Worm (Caenorhabditis elegans) whole organism, late embryonic: ENCODE measurements around the gene cpsf-1.
A peak's percentile ranks its signal among the peaks of the same experiment; 100 is the strongest.

ENCODE experiments used
- C08G9.2 ChIP-seq: sonication (generic microtip); optimal IDR thresholded peaks from 2 replicates; lab custom pipeline; 2016; ENCODE audit warnings: mild to moderate bottlenecking, missing genetic modification characterization, moderate library complexity, missing compliant biosample characterization
- C38D4.7 ChIP-seq: fragments of 200-800 bp; sonication (Bioruptor generic); optimal IDR thresholded peaks from 2 replicates; lab custom pipeline; 2018; ENCODE audit warnings: mild to moderate bottlenecking, missing genetic modification characterization, moderate library complexity, missing compliant biosample characterization
- F13H6.1 ChIP-seq: sonication (generic microtip); optimal IDR thresholded peaks from 2 replicates; lab custom pipeline; 2016; ENCODE audit warnings: missing genetic modification characterization, missing compliant biosample characterization
- K02D7.2 ChIP-seq: sonication (generic microtip); optimal IDR thresholded peaks from 2 replicates; lab custom pipeline; 2017; ENCODE audit warnings: mild to moderate bottlenecking, missing genetic modification characterization, missing compliant biosample characterization
- ahr-1 ChIP-seq: sonication (generic microtip); optimal IDR thresholded peaks from 2 replicates; lab custom pipeline; 2016; ENCODE audit warnings: missing genetic modification characterization, missing compliant biosample characterization
- ceh-14 ChIP-seq: sonication (generic microtip); optimal IDR thresholded peaks from 2 replicates; lab custom pipeline; 2016; ENCODE audit warnings: missing genotype, missing genetic modification characterization, missing compliant biosample characterization
- ceh-18 ChIP-seq: sonication (generic microtip); optimal IDR thresholded peaks from 2 replicates; lab custom pipeline; 2016; ENCODE audit warnings: missing genetic modification characterization, missing compliant biosample characterization
- ceh-19 ChIP-seq: fragments of 200-800 bp; sonication (Bioruptor generic); optimal IDR thresholded peaks from 2 replicates; lab custom pipeline; 2018; ENCODE audit warnings: mild to moderate bottlenecking, missing genetic modification characterization, missing compliant biosample characterization
- ceh-2 ChIP-seq: sonication (generic microtip); optimal IDR thresholded peaks from 2 replicates; lab custom pipeline; 2016; ENCODE audit warnings: missing genotype, missing genetic modification characterization, missing compliant biosample characterization
- ceh-24 ChIP-seq: sonication (generic microtip); optimal IDR thresholded peaks from 2 replicates; lab custom pipeline; 2016; ENCODE audit warnings: mild to moderate bottlenecking, missing genetic modification characterization, missing compliant biosample characterization
- ceh-31 ChIP-seq: sonication (generic microtip); optimal IDR thresholded peaks from 2 replicates; lab custom pipeline; 2016; ENCODE audit warnings: missing genetic modification characterization, missing compliant biosample characterization
- ceh-34 ChIP-seq: sonication (generic microtip); optimal IDR thresholded peaks from 2 replicates; lab custom pipeline; 2016; ENCODE audit warnings: mild to moderate bottlenecking, missing genetic modification characterization, missing compliant biosample characterization
- ceh-48 ChIP-seq: sonication (generic microtip); optimal IDR thresholded peaks from 2 replicates; lab custom pipeline; 2016; ENCODE audit warnings: missing genetic modification characterization, inconsistent platforms, missing compliant biosample characterization
- che-1 ChIP-seq: sonication (generic microtip); optimal IDR thresholded peaks from 2 replicates; lab custom pipeline; 2016; ENCODE audit warnings: mild to moderate bottlenecking, missing genetic modification characterization, missing compliant biosample characterization
- dmd-4 ChIP-seq: sonication (generic microtip); optimal IDR thresholded peaks from 2 replicates; lab custom pipeline; 2016; ENCODE audit warnings: borderline replicate concordance, missing genetic modification characterization, missing compliant biosample characterization
- dve-1 ChIP-seq: sonication (generic microtip); optimal IDR thresholded peaks from 2 replicates; lab custom pipeline; 2017; ENCODE audit warnings: antibody characterized with exemption, mild to moderate bottlenecking, missing genetic modification characterization, missing compliant biosample characterization
- elt-2 ChIP-seq: sonication (generic microtip); optimal IDR thresholded peaks from 2 replicates; lab custom pipeline; 2016; ENCODE audit warnings: missing genetic modification reagents, missing genetic modification characterization, missing compliant biosample characterization
- ets-4 ChIP-seq: sonication (generic microtip); optimal IDR thresholded peaks from 2 replicates; lab custom pipeline; 2016; ENCODE audit warnings: missing genetic modification characterization, missing compliant biosample characterization
- eyg-1 ChIP-seq: sonication (generic microtip); optimal IDR thresholded peaks from 2 replicates; lab custom pipeline; 2016; ENCODE audit warnings: missing genotype, missing genetic modification characterization, missing compliant biosample characterization
- fax-1 ChIP-seq: sonication (generic microtip); optimal IDR thresholded peaks from 2 replicates; lab custom pipeline; 2016; ENCODE audit warnings: missing genotype, missing genetic modification characterization, missing compliant biosample characterization
- fkh-10 ChIP-seq: fragments of 150-350 bp; optimal IDR thresholded peaks from 2 replicates; lab custom pipeline; 2014; ENCODE audit warnings: missing biosample characterization, missing genetic modification reagents, missing genetic modification characterization
- fkh-6 ChIP-seq: sonication (generic microtip); optimal IDR thresholded peaks from 2 replicates; lab custom pipeline; 2016; ENCODE audit warnings: missing genetic modification characterization, missing compliant biosample characterization
- gmeb-2 ChIP-seq: sonication (generic microtip); optimal IDR thresholded peaks from 2 replicates; lab custom pipeline; 2016; ENCODE audit warnings: missing genetic modification characterization, inconsistent platforms, missing compliant biosample characterization
- hlh-15 ChIP-seq: sonication (generic microtip); optimal IDR thresholded peaks from 2 replicates; lab custom pipeline; 2016; ENCODE audit warnings: missing genetic modification characterization, missing compliant biosample characterization
- hlh-6 ChIP-seq: sonication (generic microtip); optimal IDR thresholded peaks from 2 replicates; lab custom pipeline; 2016; ENCODE audit warnings: missing genotype, missing genetic modification characterization, missing compliant biosample characterization
- hlh-8 ChIP-seq: sonication (generic microtip); optimal IDR thresholded peaks from 2 replicates; lab custom pipeline; 2016; ENCODE audit warnings: missing genotype, missing genetic modification characterization, missing compliant biosample characterization
- lim-6 ChIP-seq: sonication (generic microtip); optimal IDR thresholded peaks from 2 replicates; lab custom pipeline; 2016; ENCODE audit warnings: missing genetic modification characterization, missing compliant biosample characterization
- lin-11 ChIP-seq: fragments of 200-800 bp; sonication (Bioruptor generic); optimal IDR thresholded peaks from 2 replicates; lab custom pipeline; 2018; ENCODE audit warnings: mild to moderate bottlenecking, missing genetic modification characterization, missing compliant biosample characterization
- madf-2 ChIP-seq: sonication (generic microtip); optimal IDR thresholded peaks from 2 replicates; lab custom pipeline; 2017; ENCODE audit warnings: missing genetic modification characterization, missing compliant biosample characterization
- mec-3 ChIP-seq: sonication (generic microtip); optimal IDR thresholded peaks from 2 replicates; lab custom pipeline; 2016; ENCODE audit warnings: borderline replicate concordance, missing genetic modification characterization, missing compliant biosample characterization
- nfya-1 ChIP-seq: sonication (generic microtip); optimal IDR thresholded peaks from 2 replicates; lab custom pipeline; 2017; ENCODE audit warnings: missing genetic modification characterization, mild to moderate bottlenecking, missing compliant biosample characterization, antibody characterized with exemption, moderate library complexity
- npax-4 ChIP-seq: sonication (generic microtip); optimal IDR thresholded peaks from 2 replicates; lab custom pipeline; 2016; ENCODE audit warnings: missing genetic modification characterization, missing compliant biosample characterization
- pag-3 ChIP-seq: sonication (generic microtip); optimal IDR thresholded peaks from 2 replicates; lab custom pipeline; 2016; ENCODE audit warnings: missing compliant biosample characterization, missing genetic modification characterization, borderline replicate concordance
- pha-2 ChIP-seq: sonication (generic microtip); optimal IDR thresholded peaks from 2 replicates; lab custom pipeline; 2017; ENCODE audit warnings: mild to moderate bottlenecking, missing genetic modification characterization, missing compliant biosample characterization
- pqm-1 ChIP-seq: sonication (generic microtip); optimal IDR thresholded peaks from 2 replicates; lab custom pipeline; 2016; ENCODE audit warnings: missing genetic modification characterization, missing compliant biosample characterization
- pros-1 ChIP-seq: fragments of 150-350 bp; optimal IDR thresholded peaks from 2 replicates; lab custom pipeline; 2014; ENCODE audit warnings: missing biosample characterization, missing genetic modification reagents, missing genetic modification characterization
- rnt-1 ChIP-seq: sonication (generic microtip); optimal IDR thresholded peaks from 2 replicates; lab custom pipeline; 2016; ENCODE audit warnings: missing genetic modification characterization, missing compliant biosample characterization
- sox-2 ChIP-seq: fragments of 200-800 bp; sonication (Bioruptor generic); IDR thresholded peaks from 2 replicates; pipeline ENCODE4 v1.3.6; 2022; ENCODE audit warnings: missing genetic modification reagents, missing genetic modification characterization, missing compliant biosample characterization
- sox-4 ChIP-seq: sonication (generic microtip); optimal IDR thresholded peaks from 2 replicates; lab custom pipeline; 2017; ENCODE audit warnings: mild to moderate bottlenecking, missing genetic modification characterization, inconsistent platforms, missing compliant biosample characterization
- syd-9 ChIP-seq: sonication (generic microtip); optimal IDR thresholded peaks from 2 replicates; lab custom pipeline; 2016; ENCODE audit warnings: mild to moderate bottlenecking, missing genetic modification characterization, moderate library complexity, missing compliant biosample characterization
- tbx-2 ChIP-seq: sonication (generic microtip); optimal IDR thresholded peaks from 2 replicates; lab custom pipeline; 2016; ENCODE audit warnings: missing genetic modification characterization, missing compliant biosample characterization
- tbx-7 ChIP-seq: sonication (generic microtip); optimal IDR thresholded peaks from 2 replicates; lab custom pipeline; 2016; ENCODE audit warnings: missing genotype, missing genetic modification characterization, missing compliant biosample characterization
- ttx-3 ChIP-seq: sonication (generic microtip); optimal IDR thresholded peaks from 2 replicates; lab custom pipeline; 2016; ENCODE audit warnings: missing genetic modification reagents, missing genetic modification characterization, missing compliant biosample characterization
- unc-3 ChIP-seq, 2 experiments: fragments of 200-800 bp in 1 of 2; sonication (Bioruptor generic) in 1 of 2; sonication (generic microtip) in 1 of 2; conservative IDR thresholded peaks in 1 of 2; optimal IDR thresholded peaks in 1 of 2; 2 replicates each; pipeline versions ENCODE4 v1.3.6 to Lab custom; 2016 to 2022; ENCODE audit warnings: missing compliant biosample characterization in 2 of 2, missing genetic modification characterization in 2 of 2, missing genetic modification reagents in 1 of 2
- unc-42 ChIP-seq: sonication (generic microtip); optimal IDR thresholded peaks from 2 replicates; lab custom pipeline; 2016; ENCODE audit warnings: missing genotype, missing genetic modification characterization, missing compliant biosample characterization
- unc-55 ChIP-seq: sonication (generic microtip); optimal IDR thresholded peaks from 2 replicates; lab custom pipeline; 2017; ENCODE audit warnings: missing biosample characterization, missing genetic modification reagents, missing genetic modification characterization
- unc-86 ChIP-seq: sonication (generic microtip); optimal IDR thresholded peaks from 2 replicates; lab custom pipeline; 2016; ENCODE audit warnings: missing genetic modification characterization, missing compliant biosample characterization
- zip-5 ChIP-seq: sonication (generic microtip); optimal IDR thresholded peaks from 2 replicates; lab custom pipeline; 2016; ENCODE audit warnings: missing genetic modification characterization, missing compliant biosample characterization
- ztf-16 ChIP-seq: sonication (generic microtip); optimal IDR thresholded peaks from 2 replicates; lab custom pipeline; 2017; ENCODE audit warnings: missing genetic modification characterization, missing compliant biosample characterization

The cpsf-1 gene

ce11 chrIV:2032946-2033411 lies at the start of gene cpsf-1:
Gene cpsf-1, minus strand, starts transcription at chrIV:2032996.
- TF ChIP-seq pros-1 (tag; lab: Kevin White, UChicago) (no peak), F13H6.1 (peak; percentile 78), ets-4 (tag; lab: Kevin White, UChicago) (peak; percentile 87), K02D7.2 (tag; lab: Kevin White, UChicago) (peak; percentile 41), fkh-6 (tag; lab: Kevin White, UChicago) (peak; percentile 62), sox-2 (GFP tag; lab: Robert Waterston, UW) (no peak), zip-5 (tag; lab: Kevin White, UChicago) (peak; percentile 87), dve-1 (tag; lab: Kevin White, UChicago) (peak; percentile 54), ceh-18 (tag; lab: Kevin White, UChicago) (peak; percentile 48), rnt-1 (peak; percentile 83), unc-3 (GFP tag; conservative IDR thresholded peaks at IDR 0.05; lab: Robert Waterston, UW) (peak; percentile 42; the same call in 1 of the 2 replicates), unc-3 (tag; optimal IDR thresholded peaks at IDR 0.05; lab: Kevin White, UChicago) (peak; percentile 5), hlh-8 (tag; lab: Kevin White, UChicago) (peak; percentile 76), tbx-2 (tag; lab: Kevin White, UChicago) (peak; percentile 94), madf-2 (peak; percentile 62), elt-2 (peak; percentile 73), unc-55 (GFP tag; lab: Kevin White, UChicago) (peak; percentile 50), C38D4.7 (GFP tag; lab: Kevin White, UChicago) (no peak), mec-3 (no peak), hlh-15 (tag; lab: Kevin White, UChicago) (peak; percentile 5), lim-6 (tag; lab: Kevin White, UChicago) (peak; percentile 80), sox-4 (tag; lab: Kevin White, UChicago) (peak; percentile 12), ceh-2 (tag; lab: Kevin White, UChicago) (peak; percentile 84), ahr-1 (tag; lab: Kevin White, UChicago) (peak; percentile 64), ttx-3 (tag; lab: Kevin White, UChicago) (peak; percentile 45), tbx-7 (tag; lab: Kevin White, UChicago) (peak; percentile 80), ceh-48 (tag; lab: Kevin White, UChicago) (peak; percentile 9), unc-42 (tag; lab: Kevin White, UChicago) (peak; percentile 76), fkh-10 (no peak), ceh-24 (tag; lab: Kevin White, UChicago) (no peak), gmeb-2 (peak; percentile 34), pha-2 (tag; lab: Kevin White, UChicago) (no peak), lin-11 (tag; lab: Kevin White, UChicago) (peak; percentile 7), dmd-4 (peak; percentile 69), che-1 (tag; lab: Kevin White, UChicago) (no peak), ceh-31 (tag; lab: Kevin White, UChicago) (peak; percentile 97), ztf-16 (tag; lab: Kevin White, UChicago) (peak; percentile 59), unc-86 (tag; lab: Kevin White, UChicago) (peak; percentile 63), fax-1 (tag; lab: Kevin White, UChicago) (peak; percentile 82), eyg-1 (tag; lab: Kevin White, UChicago) (no peak), nfya-1 (peak; percentile 75), pqm-1 (tag; lab: Kevin White, UChicago) (peak; percentile 47), ceh-14 (tag; lab: Kevin White, UChicago) (peak; percentile 89), pag-3 (tag; lab: Kevin White, UChicago) (no peak), hlh-6 (peak; percentile 51), ceh-34 (tag; lab: Kevin White, UChicago) (peak; percentile 65), C08G9.2 (tag; lab: Kevin White, UChicago) (peak; percentile 91), ceh-19 (GFP tag; lab: Kevin White, UChicago) (peak; percentile 34), npax-4 (tag; lab: Kevin White, UChicago) (no peak), syd-9 (peak; percentile 7)
